Worm (Caenorhabditis elegans) whole organism, early embryonic: ENCODE data around the gene F48G7.4.

Experiments
- ama-1 ChIP-seq: fragments of 150-350 bp; optimal IDR thresholded peaks from 2 replicates; lab custom pipeline; 2014
- hmbx-1 ChIP-seq: sonication (generic microtip); optimal IDR thresholded peaks from 2 replicates; lab custom pipeline; 2016; ENCODE audit warnings: mild to moderate bottlenecking, missing genetic modification characterization, missing compliant biosample characterization
- tbx-37 ChIP-seq: fragments of 200-800 bp; sonication (Bioruptor generic); conservative IDR thresholded peaks from 2 replicates; pipeline ENCODE4 v1.3.6; 2022; ENCODE audit warnings: missing genetic modification reagents, missing genetic modification characterization, missing compliant biosample characterization

- TF ChIP-seq tbx-37 (GFP tag; lab: Robert Waterston, UW) (no peak), ama-1 (lab: Kevin White, UChicago) (no peak), hmbx-1 (tag; lab: Kevin White, UChicago) (no peak)
These were observed 8.3 kb downstream of the F48G7.4 start, which contains the start of gene F48G7.8 for ce11 chrV:627585-627984.
